Fruit fly (Drosophila melanogaster) whole organism, embryonic: ENCODE results near the gene Cad89D.
A peak's percentile ranks its signal among the peaks of the same experiment; 100 is the strongest.

Experiments
- Atf3 ChIP-seq: fragments of 200-800 bp; sonication (Bioruptor generic); optimal IDR thresholded peaks from 3 replicates; lab custom pipeline; 2016; ENCODE audit warnings: missing biosample characterization, missing genetic modification characterization
- CG10654 ChIP-seq: fragments of 200-800 bp; sonication (Bioruptor generic); optimal IDR thresholded peaks from 2 replicates; lab custom pipeline; 2016; ENCODE audit warnings: missing biosample characterization, missing genetic modification characterization
- CG11093 ChIP-seq: fragments of 200-800 bp; sonication (Bioruptor generic); IDR thresholded peaks from 3 replicates; pipeline ENCODE4 v1.3.6; 2022; ENCODE audit warnings: missing biosample characterization, missing genetic modification characterization
- CG11696 ChIP-seq: fragments of 200-800 bp; sonication (Bioruptor generic); IDR thresholded peaks from 2 replicates; pipeline ENCODE4 v1.3.6; 2022; ENCODE audit warnings: missing biosample characterization, missing genetic modification characterization
- CG12071 ChIP-seq: fragments of 200-800 bp; sonication (Bioruptor generic); optimal IDR thresholded peaks from 3 replicates; lab custom pipeline; 2018; ENCODE audit warnings: missing biosample characterization, mild to moderate bottlenecking, missing genetic modification characterization
- CG12236 ChIP-seq: fragments of 200-800 bp; sonication (Bioruptor generic); optimal IDR thresholded peaks from 2 replicates; lab custom pipeline; 2016; ENCODE audit warnings: missing biosample characterization, missing genetic modification characterization
- CG14667 ChIP-seq: fragments of 200-800 bp; sonication (Bioruptor generic); IDR thresholded peaks from 2 replicates; pipeline ENCODE4 v1.3.6; 2022; ENCODE audit warnings: missing biosample characterization, missing genetic modification characterization
- CG15514 ChIP-seq: fragments of 200-800 bp; sonication (Bioruptor generic); optimal IDR thresholded peaks from 3 replicates; lab custom pipeline; 2017; ENCODE audit warnings: missing biosample characterization, missing genetic modification characterization, mild to moderate bottlenecking, moderate library complexity, missing genetic modification reagents
- CG15601 ChIP-seq: fragments of 200-800 bp; sonication (Bioruptor generic); optimal IDR thresholded peaks from 3 replicates; lab custom pipeline; 2019; ENCODE audit warnings: missing biosample characterization, mild to moderate bottlenecking, missing genetic modification characterization, moderate library complexity
- CG16863 ChIP-seq: fragments of 200-800 bp; sonication (Bioruptor generic); optimal IDR thresholded peaks from 3 replicates; lab custom pipeline; 2016; ENCODE audit warnings: missing biosample characterization, missing genetic modification characterization
- CG2116 ChIP-seq: fragments of 200-800 bp; sonication (Bioruptor generic); optimal IDR thresholded peaks from 3 replicates; lab custom pipeline; 2018; ENCODE audit warnings: missing biosample characterization, mild to moderate bottlenecking, missing genetic modification characterization
- CG2120 ChIP-seq: fragments of 200-800 bp; sonication (Bioruptor generic); optimal IDR thresholded peaks from 3 replicates; lab custom pipeline; 2016; ENCODE audit warnings: missing biosample characterization, missing genetic modification characterization
- CG30020 ChIP-seq: fragments of 200-800 bp; optimal IDR thresholded peaks from 2 replicates; lab custom pipeline; 2019; ENCODE audit warnings: missing biosample characterization, mild to moderate bottlenecking, missing genetic modification characterization, moderate library complexity
- CG3065 ChIP-seq: fragments of 200-800 bp; sonication (Bioruptor generic); optimal IDR thresholded peaks from 2 replicates; lab custom pipeline; 2016; ENCODE audit warnings: missing biosample characterization, missing genetic modification characterization
- CG32772 ChIP-seq: fragments of 200-800 bp; sonication (Bioruptor generic); IDR thresholded peaks from 2 replicates; pipeline ENCODE4 v1.3.6; 2022; ENCODE audit warnings: missing biosample characterization, missing genetic modification characterization
- CG33557 ChIP-seq: fragments of 200-800 bp; sonication (Bioruptor generic); optimal IDR thresholded peaks from 2 replicates; lab custom pipeline; 2019; ENCODE audit warnings: missing biosample characterization, mild to moderate bottlenecking, missing genetic modification characterization, moderate library complexity
- CG34224 ChIP-seq: fragments of 200-800 bp; sonication (Bioruptor generic); IDR thresholded peaks from 3 replicates; pipeline ENCODE4 v1.3.6; 2022; ENCODE audit warnings: missing biosample characterization, missing genetic modification characterization; ENCODE audit not compliant: partially characterized antibody
- CG3726 ChIP-seq: fragments of 200-800 bp; sonication (Bioruptor generic); IDR thresholded peaks from 3 replicates; pipeline ENCODE4, ENCODE4 v1.3.6; 2022; ENCODE audit warnings: missing biosample characterization, missing genetic modification characterization
- CG3995 ChIP-seq: fragments of 200-800 bp; sonication (Bioruptor generic); optimal IDR thresholded peaks from 3 replicates; lab custom pipeline; 2016; ENCODE audit warnings: missing biosample characterization, missing genetic modification characterization
- CG4617 ChIP-seq: fragments of 200-800 bp; sonication (Bioruptor generic); optimal IDR thresholded peaks from 3 replicates; lab custom pipeline; 2016; ENCODE audit warnings: missing biosample characterization, missing genetic modification characterization, borderline replicate concordance
- CG6175 ChIP-seq: fragments of 200-800 bp; sonication (Bioruptor generic); IDR thresholded peaks from 3 replicates; pipeline ENCODE4 v1.3.6; 2022; ENCODE audit warnings: missing biosample characterization, missing genetic modification characterization
- CG7357 ChIP-seq: fragments of 200-800 bp; sonication (Bioruptor generic); IDR thresholded peaks from 3 replicates; pipeline ENCODE4 v1.3.6; 2022; ENCODE audit warnings: missing biosample characterization, missing genetic modification characterization
- CG7372 ChIP-seq: fragments of 200-800 bp; sonication (Bioruptor generic); IDR thresholded peaks from 2 replicates; pipeline ENCODE4 v1.3.6; 2022; ENCODE audit warnings: missing biosample characterization, missing genetic modification characterization
- CoRest ChIP-seq: fragments of 200-800 bp; sonication (Bioruptor generic); optimal IDR thresholded peaks from 3 replicates; lab custom pipeline; 2018; ENCODE audit warnings: missing biosample characterization, mild to moderate bottlenecking, missing genetic modification characterization, moderate library complexity
- Dek ChIP-seq: fragments of 200-800 bp; sonication (Bioruptor generic); optimal IDR thresholded peaks from 3 replicates; lab custom pipeline; 2019; ENCODE audit warnings: missing biosample characterization, mild to moderate bottlenecking, missing genetic modification characterization, moderate library complexity
- Dip2 ChIP-seq: fragments of 200-800 bp; sonication (Bioruptor generic); IDR thresholded peaks from 2 replicates; pipeline ENCODE4 v1.3.6; 2022; ENCODE audit warnings: missing biosample characterization, missing genetic modification characterization
- Ets97D ChIP-seq: fragments of 200-800 bp; sonication (Bioruptor generic); optimal IDR thresholded peaks from 3 replicates; lab custom pipeline; 2016; ENCODE audit warnings: missing biosample characterization, missing genetic modification characterization
- NFAT ChIP-seq: fragments of 200-800 bp; sonication (Bioruptor generic); IDR thresholded peaks from 2 replicates; pipeline ENCODE4 v1.3.6; 2022; ENCODE audit warnings: missing biosample characterization, missing genetic modification characterization
- Oli ChIP-seq: fragments of 200-800 bp; sonication (Bioruptor generic); optimal IDR thresholded peaks from 2 replicates; lab custom pipeline; 2018; ENCODE audit warnings: missing biosample characterization, mild to moderate bottlenecking, missing genetic modification characterization, moderate library complexity
- Opbp ChIP-seq: fragments of 200-800 bp; sonication (Bioruptor generic); IDR thresholded peaks from 3 replicates; pipeline ENCODE4 v1.3.6; 2022; ENCODE audit warnings: missing biosample characterization, missing genetic modification characterization; ENCODE audit not compliant: partially characterized antibody
- Side ChIP-seq: fragments of 200-800 bp; sonication (Bioruptor generic); optimal IDR thresholded peaks from 2 replicates; lab custom pipeline; 2016; ENCODE audit warnings: missing biosample characterization, missing genetic modification characterization
- YL-1 ChIP-seq: fragments of 200-800 bp; sonication (Bioruptor generic); optimal IDR thresholded peaks from 3 replicates; lab custom pipeline; 2017; ENCODE audit warnings: missing biosample characterization, mild to moderate bottlenecking, missing genetic modification characterization
- abd-A ChIP-seq: fragments of 200-800 bp; sonication (Bioruptor generic); optimal IDR thresholded peaks from 3 replicates; lab custom pipeline; 2019; ENCODE audit warnings: missing biosample characterization, mild to moderate bottlenecking, missing genetic modification characterization, moderate library complexity
- bowl ChIP-seq: fragments of 200-800 bp; sonication (Bioruptor generic); IDR thresholded peaks from 2 replicates; pipeline ENCODE4 v1.3.6; 2022; ENCODE audit warnings: missing biosample characterization, missing genetic modification characterization
- cwo ChIP-seq: fragments of 200-800 bp; sonication (Bioruptor generic); optimal IDR thresholded peaks from 3 replicates; lab custom pipeline; 2017; ENCODE audit warnings: missing biosample characterization, missing genetic modification characterization, mild to moderate bottlenecking, moderate library complexity, missing genetic modification reagents
- dmrt11E ChIP-seq: fragments of 200-800 bp; sonication (Bioruptor generic); optimal IDR thresholded peaks from 3 replicates; lab custom pipeline; 2018; ENCODE audit warnings: missing biosample characterization, mild to moderate bottlenecking, missing genetic modification characterization, moderate library complexity
- fd64A ChIP-seq: fragments of 200-800 bp; sonication (Bioruptor generic); optimal IDR thresholded peaks from 3 replicates; lab custom pipeline; 2018; ENCODE audit warnings: missing biosample characterization, mild to moderate bottlenecking, missing genetic modification characterization
- jigr1 ChIP-seq: fragments of 200-800 bp; sonication (Bioruptor generic); IDR thresholded peaks from 3 replicates; pipeline ENCODE4 v1.3.6; 2022; ENCODE audit warnings: missing biosample characterization, missing genetic modification characterization
- ken ChIP-seq: fragments of 200-800 bp; sonication (Bioruptor generic); IDR thresholded peaks from 3 replicates; pipeline ENCODE4 v1.3.6; 2022; ENCODE audit warnings: missing biosample characterization, missing genetic modification characterization
- maf-S ChIP-seq: fragments of 200-800 bp; sonication (Bioruptor generic); optimal IDR thresholded peaks from 2 replicates; lab custom pipeline; 2016; ENCODE audit warnings: missing biosample characterization, missing genetic modification characterization
- nau ChIP-seq: fragments of 200-800 bp; sonication (Bioruptor generic); optimal IDR thresholded peaks from 3 replicates; lab custom pipeline; 2017; ENCODE audit warnings: missing biosample characterization, mild to moderate bottlenecking, missing genetic modification characterization, missing genetic modification reagents
- rib ChIP-seq: fragments of 200-800 bp; sonication (Bioruptor generic); IDR thresholded peaks from 2 replicates; pipeline ENCODE4 v1.3.6; 2022; ENCODE audit warnings: missing biosample characterization, missing genetic modification characterization
- schlank ChIP-seq: fragments of 200-800 bp; sonication (Bioruptor generic); optimal IDR thresholded peaks from 2 replicates; lab custom pipeline; 2018; ENCODE audit warnings: missing biosample characterization, mild to moderate bottlenecking, missing genetic modification characterization
- sd ChIP-seq: fragments of 200-800 bp; sonication (Bioruptor generic); optimal IDR thresholded peaks from 3 replicates; lab custom pipeline; 2018; ENCODE audit warnings: missing biosample characterization, mild to moderate bottlenecking, missing genetic modification characterization, moderate library complexity
- ssp ChIP-seq: fragments of 200-800 bp; sonication (Bioruptor generic); IDR thresholded peaks from 2 replicates; pipeline ENCODE4 v1.3.6; 2022; ENCODE audit warnings: missing biosample characterization, missing genetic modification characterization
- tll ChIP-seq, 2 experiments: fragments of 200-800 bp in 1 of 2; fragments of >200 bp in 1 of 2; sonication (Bioruptor generic) in 1 of 2; optimal IDR thresholded peaks; 2 replicates each; lab custom pipeline; 2017 to 2019; ENCODE audit warnings: missing biosample characterization in 2 of 2, missing genetic modification characterization in 2 of 2, mild to moderate bottlenecking in 1 of 2, moderate library complexity in 1 of 2
- toy ChIP-seq: fragments of 200-800 bp; sonication (Bioruptor generic); IDR thresholded peaks from 2 replicates; pipeline ENCODE4 v1.3.6; 2022; ENCODE audit warnings: missing biosample characterization, missing genetic modification characterization
- wor ChIP-seq: fragments of 200-800 bp; sonication (Bioruptor generic); IDR thresholded peaks from 2 replicates; pipeline ENCODE4 v1.3.6; 2022; ENCODE audit warnings: missing biosample characterization, missing genetic modification characterization
- zf30C ChIP-seq: fragments of 200-800 bp; sonication (Bioruptor generic); optimal IDR thresholded peaks from 3 replicates; lab custom pipeline; 2018; ENCODE audit warnings: missing biosample characterization, mild to moderate bottlenecking, missing genetic modification characterization

The Cad89D gene

dm6 chr3R:16449187-16449973 lies 45.8 kb downstream of the Cad89D start (continued):
- TF ChIP-seq CG2116 (GFP tag; lab: Kevin White, UChicago) (peak; percentile 43), wor (peak; percentile 94), ssp (GFP tag; lab: Robert Waterston, UW) (peak; percentile 86), Oli (peak; percentile 93), cwo (GFP tag; lab: Kevin White, UChicago) (peak; percentile 73), jigr1 (peak; percentile 91), Atf3 (GFP tag; lab: Kevin White, UChicago) (peak; percentile 95), nau (GFP tag; lab: Kevin White, UChicago) (peak; percentile 77), schlank (tag; lab: Kevin White, UChicago) (peak; percentile 71), dmrt11E (tag; lab: Kevin White, UChicago) (peak; percentile 96), CG3726 (GFP tag; lab: Robert Waterston, UW) (peak; percentile 92; the same call in 2 of the 3 replicates), CG7357 (GFP tag; lab: Robert Waterston, UW) (peak; percentile 87), fd64A (GFP tag; lab: Kevin White, UChicago) (peak; percentile 92), sd (tag; lab: Kevin White, UChicago) (peak; percentile 62), rib (GFP tag; lab: Robert Waterston, UW) (peak; percentile 71), tll (GFP tag; optimal IDR thresholded peaks at IDR 0.05; lab: Kevin White, UChicago) (no peak), bowl (peak; percentile 75), maf-S (peak; percentile 84), CG14667 (GFP tag; lab: Robert Waterston, UW) (peak; percentile 95), CG11696 (GFP tag; lab: Robert Waterston, UW) (peak; percentile 77), CoRest (peak; percentile 95), CG12236 (peak; percentile 83), Dek (tag; lab: Kevin White, UChicago) (peak; percentile 73), CG10654 (GFP tag; lab: Kevin White, UChicago) (peak; percentile 93), CG30020 (peak; percentile 76), zf30C (GFP tag; lab: Kevin White, UChicago) (no peak), CG34224 (GFP tag; lab: Robert Waterston, UW) (no peak), NFAT (GFP tag; lab: Robert Waterston, UW) (peak; percentile 75), CG15514 (GFP tag; lab: Kevin White, UChicago) (peak; percentile 15), abd-A (tag; lab: Kevin White, UChicago) (no peak), CG33557 (peak; percentile 98), CG11093 (GFP tag; lab: Robert Waterston, UW) (peak; percentile 94), toy (peak; percentile 65; the same call in 1 of the 2 replicates), ken (GFP tag; lab: Robert Waterston, UW) (peak; percentile 99), CG3065 (GFP tag; lab: Kevin White, UChicago) (peak; percentile 86), CG15601 (peak; percentile 95), Side (GFP tag; lab: Kevin White, UChicago) (peak; percentile 91), CG32772 (GFP tag; lab: Robert Waterston, UW) (peak; percentile 98), Dip2 (GFP tag; lab: Robert Waterston, UW) (peak; percentile 62), CG12071 (GFP tag; lab: Kevin White, UChicago) (peak; percentile 87), YL-1 (GFP tag; lab: Kevin White, UChicago) (peak; percentile 71), CG7372 (peak; percentile 88), CG3995 (GFP tag; lab: Kevin White, UChicago) (peak; percentile 23), CG16863 (GFP tag; lab: Kevin White, UChicago) (peak; percentile 95), CG4617 (GFP tag; lab: Kevin White, UChicago) (peak; percentile 67), CG2120 (peak; percentile 69), Opbp (GFP tag; lab: Robert Waterston, UW) (peak; percentile 92), Ets97D (GFP tag; lab: Kevin White, UChicago) (peak; percentile 74), CG6175 (GFP tag; lab: Robert Waterston, UW) (peak; percentile 68; the same call in 2 of the 3 replicates)
